7 worm cellular contexts compared by ENCODE assay signal in genomic region chrV:12649636-12650035, ce11.
A peak's percentile ranks its signal among the peaks of the same experiment; 100 is the strongest.
TF ChIP-seq lines count a peak whose summit lies in the region.

lin-25 (plus strand) TSS chrV:12649925.

TF ChIP-seq in whole organism, L1 larva, 84 proteins besides CTCF, POLR2A, EP300 and RAD21 (continues in another document):
- TF ChIP-seq unc-98 (GFP tag; IDR thresholded peaks at IDR 0.05; lab: Robert Waterston, UW) (no peak), egl-13 (tag; optimal IDR thresholded peaks at IDR 0.05; lab: Kevin White, UChicago) (no peak), dpl-1 (GFP tag; optimal IDR thresholded peaks at IDR 0.05; lab: Kevin White, UChicago) (peak in 1 of 3 experiments; percentile 50), xbp-1 (tag; optimal IDR thresholded peaks at IDR 0.05; lab: Kevin White, UChicago) (no peak), rnt-1 (tag; optimal IDR thresholded peaks at IDR 0.05; lab: Kevin White, UChicago) (peak; percentile 49), nhr-28 (tag; optimal IDR thresholded peaks at IDR 0.05; lab: Kevin White, UChicago) (no peak), irx-1 (tag; optimal IDR thresholded peaks at IDR 0.05; lab: Kevin White, UChicago) (no peak), hlh-17 (GFP tag; optimal IDR thresholded peaks at IDR 0.05; lab: Kevin White, UChicago; ENCODE audit: borderline replicate concordance) (no peak), blmp-1 (tag; optimal IDR thresholded peaks at IDR 0.05; lab: Kevin White, UChicago) (peak; percentile 24), skn-1 (tag; optimal IDR thresholded peaks at IDR 0.05; lab: Kevin White, UChicago) (no peak), pax-3 (tag; optimal IDR thresholded peaks at IDR 0.05; lab: Kevin White, UChicago) (no peak), mab-9 (GFP tag; IDR thresholded peaks at IDR 0.05; lab: Robert Waterston, UW) (no peak), elt-2 (tag; optimal IDR thresholded peaks at IDR 0.05; lab: Kevin White, UChicago) (no peak)

TF ChIP-seq in whole organism, L2 larva, 48 proteins besides CTCF, POLR2A, EP300 and RAD21 (continues in another document):
- TF ChIP-seq sma-9 (GFP tag; optimal IDR thresholded peaks at IDR 0.05; lab: Kevin White, UChicago): no peak
- no peak for TF ChIP-seq sma-9 (tag; optimal IDR thresholded peaks at IDR 0.05; lab: Kevin White, UChicago)
- TF ChIP-seq ztf-4 (tag; optimal IDR thresholded peaks at IDR 0.05; lab: Kevin White, UChicago): no peak
- no peak for TF ChIP-seq lin-11 (tag; optimal IDR thresholded peaks at IDR 0.05; lab: Kevin White, UChicago)
- no peak for TF ChIP-seq blmp-1 (tag; optimal IDR thresholded peaks at IDR 0.05; lab: Kevin White, UChicago; ENCODE audit: insufficient read depth)
- TF ChIP-seq lsy-2 (tag; optimal IDR thresholded peaks at IDR 0.05; lab: Kevin White, UChicago): peak in 1 of 2 experiments; percentile 59
- TF ChIP-seq ZK546.5 (tag; optimal IDR thresholded peaks at IDR 0.05; lab: Kevin White, UChicago): no peak
- TF ChIP-seq elt-3 (tag; optimal IDR thresholded peaks at IDR 0.05; lab: Kevin White, UChicago): no peak
- no peak for TF ChIP-seq sma-3 (GFP tag; optimal IDR thresholded peaks at IDR 0.05; lab: Kevin White, UChicago)
- no peak for TF ChIP-seq elt-1 (tag; optimal IDR thresholded peaks at IDR 0.05; lab: Kevin White, UChicago)
- no peak for TF ChIP-seq lin-13 (GFP tag; optimal IDR thresholded peaks at IDR 0.05; lab: Kevin White, UChicago)
- no peak for TF ChIP-seq dmd-4 (tag; optimal IDR thresholded peaks at IDR 0.05; lab: Kevin White, UChicago)
- TF ChIP-seq gmeb-1 (tag; optimal IDR thresholded peaks at IDR 0.05; lab: Kevin White, UChicago): no peak
- peak; percentile 46 for TF ChIP-seq fos-1 (tag; optimal IDR thresholded peaks at IDR 0.05; lab: Kevin White, UChicago)

TF ChIP-seq in whole organism, L3 larva, 47 proteins besides CTCF, POLR2A, EP300 and RAD21 (continues in another document):
- TF ChIP-seq pha-4 (tag; optimal IDR thresholded peaks at IDR 0.05; lab: Kevin White, UChicago) (peak; percentile 63), unc-62 (GFP tag; optimal IDR thresholded peaks at IDR 0.05; lab: Kevin White, UChicago) (no peak), ceh-28 (tag; optimal IDR thresholded peaks at IDR 0.05; lab: Kevin White, UChicago) (no peak), daf-12 (tag; optimal IDR thresholded peaks at IDR 0.05; lab: Kevin White, UChicago) (no peak), nhr-77 (tag; optimal IDR thresholded peaks at IDR 0.05; lab: Kevin White, UChicago) (no peak), nhr-76 (tag; optimal IDR thresholded peaks at IDR 0.05; lab: Kevin White, UChicago) (no peak), aly-2 (tag; optimal IDR thresholded peaks at IDR 0.05; lab: Kevin White, UChicago) (no peak), fkh-10 (GFP tag; optimal IDR thresholded peaks at IDR 0.05; lab: Kevin White, UChicago) (no peak), ZK546.5 (tag; optimal IDR thresholded peaks at IDR 0.05; lab: Kevin White, UChicago) (no peak), nhr-12 (tag; optimal IDR thresholded peaks at IDR 0.05; lab: Kevin White, UChicago) (no peak), jun-1 (tag; optimal IDR thresholded peaks at IDR 0.05; lab: Kevin White, UChicago) (no peak), ceh-16 (tag; optimal IDR thresholded peaks at IDR 0.05; lab: Kevin White, UChicago) (no peak), skn-1 (tag; optimal IDR thresholded peaks at IDR 0.05; lab: Kevin White, UChicago) (no peak), fkh-2 (tag; optimal IDR thresholded peaks at IDR 0.05; lab: Kevin White, UChicago) (no peak), nhr-237 (tag; optimal IDR thresholded peaks at IDR 0.05; lab: Kevin White, UChicago) (no peak)

TF ChIP-seq in whole organism, L4 larva, 104 proteins besides CTCF, POLR2A, EP300 and RAD21 (continues in another document):
- TF ChIP-seq nhr-102 (tag; optimal IDR thresholded peaks at IDR 0.05; lab: Kevin White, UChicago) (no peak), lin-1 (GFP tag; IDR thresholded peaks at IDR 0.05; lab: Robert Waterston, UW) (no peak), nhr-42 (GFP tag; IDR thresholded peaks at IDR 0.05; lab: Robert Waterston, UW) (no peak), zip-2 (tag; optimal IDR thresholded peaks at IDR 0.05; lab: Kevin White, UChicago) (no peak), lin-38 (GFP tag; IDR thresholded peaks at IDR 0.05; lab: Robert Waterston, UW) (no peak), skn-1 (tag; optimal IDR thresholded peaks at IDR 0.05; lab: Kevin White, UChicago) (no peak), nhr-25 (tag; optimal IDR thresholded peaks at IDR 0.05; lab: Kevin White, UChicago; ENCODE audit: borderline replicate concordance, insufficient read depth) (no peak), snpc-4 (tag; optimal IDR thresholded peaks at IDR 0.05; lab: Kevin White, UChicago) (no peak), mdl-1 (tag; optimal IDR thresholded peaks at IDR 0.05; lab: Kevin White, UChicago) (no peak), lsy-2 (tag; optimal IDR thresholded peaks at IDR 0.05; lab: Kevin White, UChicago) (peak in 1 of 2 experiments; percentile 54), T26A8.4 (GFP tag; IDR thresholded peaks at IDR 0.05; lab: Robert Waterston, UW) (no peak), lin-13 (GFP tag; optimal IDR thresholded peaks at IDR 0.05; lab: Kevin White, UChicago) (no peak), hif-1 (tag; optimal IDR thresholded peaks at IDR 0.05; lab: Kevin White, UChicago) (no peak), spr-1 (tag; optimal IDR thresholded peaks at IDR 0.05; lab: Kevin White, UChicago) (no peak), arid-1 (GFP tag; conservative IDR thresholded peaks at IDR 0.05; lab: Robert Waterston, UW) (no peak)

TF ChIP-seq in whole organism, late embryonic, 69 proteins besides CTCF, POLR2A, EP300 and RAD21:
- peak; percentile 50 for TF ChIP-seq unc-42 (tag; optimal IDR thresholded peaks at IDR 0.05; lab: Kevin White, UChicago)
- TF ChIP-seq ceh-2 (tag; optimal IDR thresholded peaks at IDR 0.05; lab: Kevin White, UChicago): peak; percentile 57
- no peak for TF ChIP-seq K09A11.1 (tag; optimal IDR thresholded peaks at IDR 0.05; lab: Kevin White, UChicago; ENCODE audit: insufficient read depth)
- no peak for TF ChIP-seq ama-1 (optimal IDR thresholded peaks at IDR 0.05; lab: Kevin White, UChicago)
- TF ChIP-seq tbx-2 (tag; optimal IDR thresholded peaks at IDR 0.05; lab: Kevin White, UChicago): peak; percentile 43
- TF ChIP-seq nfya-1 (tag; optimal IDR thresholded peaks at IDR 0.05; lab: Kevin White, UChicago): peak; percentile 6
- TF ChIP-seq ceh-31 (tag; optimal IDR thresholded peaks at IDR 0.05; lab: Kevin White, UChicago): peak; percentile 67
- peak; percentile 41 for TF ChIP-seq ets-4 (tag; optimal IDR thresholded peaks at IDR 0.05; lab: Kevin White, UChicago)

TF ChIP-seq in whole organism, mixed stage, embryonic, 35 proteins besides CTCF, POLR2A, EP300 and RAD21 (continues in another document):
- peak; percentile 43 for TF ChIP-seq mep-1 (tag; optimal IDR thresholded peaks at IDR 0.05; lab: Kevin White, UChicago)
- TF ChIP-seq hlh-1 (tag; optimal IDR thresholded peaks at IDR 0.05; lab: Kevin White, UChicago): peak; percentile 11
- TF ChIP-seq M03D4.4 (tag; optimal IDR thresholded peaks at IDR 0.05; lab: Kevin White, UChicago): no peak
- TF ChIP-seq mab-5 (tag; optimal IDR thresholded peaks at IDR 0.05; lab: Kevin White, UChicago): no peak
- no peak for TF ChIP-seq nhr-12 (tag; optimal IDR thresholded peaks at IDR 0.05; lab: Kevin White, UChicago)
- TF ChIP-seq sem-2 (GFP tag; optimal IDR thresholded peaks at IDR 0.05; lab: Kevin White, UChicago): no peak
- peak; percentile 64 for TF ChIP-seq ces-1 (GFP tag; optimal IDR thresholded peaks at IDR 0.05; lab: Kevin White, UChicago)
- TF ChIP-seq pha-4 (tag; optimal IDR thresholded peaks at IDR 0.05; lab: Kevin White, UChicago): peak; percentile 44
- TF ChIP-seq ceh-39 (tag; optimal IDR thresholded peaks at IDR 0.05; lab: Kevin White, UChicago): no peak
- TF ChIP-seq sptf-1 (tag; optimal IDR thresholded peaks at IDR 0.05; lab: Kevin White, UChicago): no peak
- no peak for TF ChIP-seq ztf-11 (tag; optimal IDR thresholded peaks at IDR 0.05; lab: Kevin White, UChicago)
- TF ChIP-seq blmp-1 (tag; optimal IDR thresholded peaks at IDR 0.05; lab: Kevin White, UChicago): no peak
- no peak for TF ChIP-seq elt-1 (tag; optimal IDR thresholded peaks at IDR 0.05; lab: Kevin White, UChicago; ENCODE audit: borderline replicate concordance, insufficient read depth)
- TF ChIP-seq lsy-2 (tag; optimal IDR thresholded peaks at IDR 0.05; lab: Kevin White, UChicago): peak; percentile 1
- TF ChIP-seq ham-2 (GFP tag; optimal IDR thresholded peaks at IDR 0.05; lab: Kevin White, UChicago): no peak
- no peak for TF ChIP-seq ceh-43 (GFP tag; optimal IDR thresholded peaks at IDR 0.05; lab: Kevin White, UChicago)
- TF ChIP-seq flh-1 (GFP tag; optimal IDR thresholded peaks at IDR 0.05; lab: Kevin White, UChicago): no peak
- no peak for TF ChIP-seq nhr-2 (tag; optimal IDR thresholded peaks at IDR 0.05; lab: Kevin White, UChicago)
- TF ChIP-seq nhr-237 (tag; optimal IDR thresholded peaks at IDR 0.05; lab: Kevin White, UChicago): no peak

TF ChIP-seq in whole organism, young adult, 124 proteins besides CTCF, POLR2A, EP300 and RAD21:
- TF ChIP-seq repo-1 (tag; optimal IDR thresholded peaks at IDR 0.05; lab: Kevin White, UChicago) (no peak), ZK185.1 (tag; optimal IDR thresholded peaks at IDR 0.05; lab: Kevin White, UChicago; ENCODE audit: poor library complexity, severe bottlenecking) (peak; percentile 23), nhr-80 (tag; optimal IDR thresholded peaks at IDR 0.05; lab: Kevin White, UChicago) (peak; percentile 53)
